Fruit fly (Drosophila melanogaster) whole organism, wandering third instar larva: Measurements from ENCODE around the gene CG6055.

Source experiments
- CG32264 ChIP-seq: fragments of 200-800 bp; sonication (Bioruptor generic); optimal IDR thresholded peaks from 2 replicates; lab custom pipeline; 2016; ENCODE audit warnings: missing biosample characterization, missing genetic modification characterization
- CG9705 ChIP-seq: fragments of 200-800 bp; sonication (Bioruptor generic); optimal IDR thresholded peaks from 2 replicates; lab custom pipeline; 2018; ENCODE audit warnings: missing biosample characterization, mild to moderate bottlenecking, missing genetic modification characterization
- CrebA ChIP-seq: fragments of 200-800 bp; sonication (Bioruptor generic); optimal IDR thresholded peaks from 2 replicates; lab custom pipeline; 2016; ENCODE audit warnings: missing biosample characterization, mild to moderate bottlenecking, missing genetic modification characterization, borderline replicate concordance
- Dfd ChIP-seq: fragments of >200 bp; optimal IDR thresholded peaks from 2 replicates; lab custom pipeline; 2017; ENCODE audit warnings: missing biosample characterization, missing genetic modification characterization
- Dif ChIP-seq: fragments of 200-275, 200-300 bp; sonication (Bioruptor generic); optimal IDR thresholded peaks from 2 replicates; lab custom pipeline; 2018; ENCODE audit warnings: missing biosample characterization, missing genetic modification characterization; ENCODE audit not compliant: partially characterized antibody
- GATAd ChIP-seq: sonication (Bioruptor generic); optimal IDR thresholded peaks from 2 replicates; lab custom pipeline; 2016; ENCODE audit warnings: missing biosample characterization, missing genetic modification characterization
- Hnf4 ChIP-seq: fragments of 200-800 bp; sonication (Bioruptor generic); optimal IDR thresholded peaks from 2 replicates; lab custom pipeline; 2016; ENCODE audit warnings: missing biosample characterization, mild to moderate bottlenecking, missing genetic modification characterization
- Hr78 ChIP-seq: fragments of >200 bp; optimal IDR thresholded peaks from 2 replicates; lab custom pipeline; 2017; ENCODE audit warnings: missing biosample characterization, missing genetic modification characterization
- Hr83 ChIP-seq: fragments of 200-300 bp; sonication (Bioruptor generic); optimal IDR thresholded peaks from 2 replicates; lab custom pipeline; 2016; ENCODE audit warnings: missing biosample characterization, mild to moderate bottlenecking, missing genetic modification characterization, moderate library complexity; ENCODE audit not compliant: poor library complexity, severe bottlenecking
- Jra ChIP-seq: sonication (Bioruptor generic); optimal IDR thresholded peaks from 2 replicates; lab custom pipeline; 2016; ENCODE audit warnings: missing biosample characterization, missing genetic modification characterization
- Mio ChIP-seq: sonication (Bioruptor generic); optimal IDR thresholded peaks from 2 replicates; lab custom pipeline; 2016; ENCODE audit warnings: missing biosample characterization, missing genetic modification characterization
- Myc ChIP-seq: fragments of >200 bp; optimal IDR thresholded peaks from 2 replicates; lab custom pipeline; 2017
- N ChIP-seq: fragments of >200 bp; optimal IDR thresholded peaks from 2 replicates; lab custom pipeline; 2018; ENCODE audit warnings: missing biosample characterization, missing external identifiers, missing genetic modification characterization
- OdsH ChIP-seq: fragments of 200-800 bp; sonication (Bioruptor generic); optimal IDR thresholded peaks from 2 replicates; lab custom pipeline; 2016; ENCODE audit warnings: missing biosample characterization, mild to moderate bottlenecking, missing genetic modification characterization
- Rel ChIP-seq, 2 experiments: fragments of 200-800 bp; sonication (Bioruptor generic) in 1 of 2; optimal IDR thresholded peaks; 2 replicates in 1 of 2; 3 replicates in 1 of 2; lab custom pipeline; 2016 to 2019; ENCODE audit warnings: mild to moderate bottlenecking in 2 of 2, missing biosample characterization in 2 of 2, missing genetic modification characterization in 2 of 2, moderate library complexity in 1 of 2
- Sp1 ChIP-seq: fragments of 200-800 bp; sonication (Bioruptor generic); optimal IDR thresholded peaks from 3 replicates; lab custom pipeline; 2019; ENCODE audit warnings: missing biosample characterization, mild to moderate bottlenecking, missing genetic modification characterization, moderate library complexity
- Vsx2 ChIP-seq: fragments of 200-300, 225-300 bp; sonication (Bioruptor generic); optimal IDR thresholded peaks from 2 replicates; lab custom pipeline; 2018; ENCODE audit warnings: missing biosample characterization, missing genetic modification characterization; ENCODE audit not compliant: partially characterized antibody
- br ChIP-seq: fragments of 200-800 bp; sonication (Bioruptor generic); optimal IDR thresholded peaks from 2 replicates; lab custom pipeline; 2016; ENCODE audit warnings: missing biosample characterization, missing genetic modification characterization
- brk ChIP-seq: fragments of 200-800 bp; sonication (Bioruptor generic); optimal IDR thresholded peaks from 2 replicates; lab custom pipeline; 2016; ENCODE audit warnings: missing biosample characterization, mild to moderate bottlenecking, missing genetic modification characterization
- dl ChIP-seq, 2 experiments: fragments of 175-275, 200-275 bp in 1 of 2; fragments of 200-275 bp in 1 of 2; sonication (Bioruptor generic); optimal IDR thresholded peaks; lab custom pipeline; 2018; ENCODE audit warnings: mild to moderate bottlenecking in 2 of 2, missing biosample characterization in 2 of 2, missing genetic modification characterization in 2 of 2, moderate library complexity in 2 of 2; ENCODE audit not compliant: partially characterized antibody in 2 of 2, insufficient read depth in 1 of 2
- dmrt93B ChIP-seq: fragments of 200-800 bp; sonication (Bioruptor generic); optimal IDR thresholded peaks from 2 replicates; lab custom pipeline; 2018; ENCODE audit warnings: missing biosample characterization, mild to moderate bottlenecking, missing genetic modification characterization
- dsf ChIP-seq: sonication (Bioruptor generic); optimal IDR thresholded peaks from 2 replicates; lab custom pipeline; 2016; ENCODE audit warnings: missing biosample characterization, missing genetic modification characterization, borderline replicate concordance
- ey ChIP-seq: fragments of 200-800 bp; sonication (Bioruptor generic); optimal IDR thresholded peaks from 2 replicates; lab custom pipeline; 2016; ENCODE audit warnings: missing biosample characterization, missing genetic modification characterization
- foxo ChIP-seq, 2 experiments: fragments of 200-800 bp; sonication (Bioruptor generic); optimal IDR thresholded peaks; 2 replicates in 1 of 2; 3 replicates in 1 of 2; lab custom pipeline; 2016 to 2017; ENCODE audit warnings: missing biosample characterization in 2 of 2, missing genetic modification characterization in 2 of 2
- fru ChIP-seq: fragments of 200-800 bp; sonication (Bioruptor generic); optimal IDR thresholded peaks from 3 replicates; lab custom pipeline; 2016; ENCODE audit warnings: missing biosample characterization, mild to moderate bottlenecking, missing genetic modification characterization
- h ChIP-seq: fragments of 200-800 bp; sonication (Bioruptor generic); optimal IDR thresholded peaks from 3 replicates; lab custom pipeline; 2016; ENCODE audit warnings: missing biosample characterization, mild to moderate bottlenecking, missing genetic modification characterization
- jim ChIP-seq: fragments of 175-275, 200-325 bp; sonication (Bioruptor generic); optimal IDR thresholded peaks from 2 replicates; lab custom pipeline; 2016; ENCODE audit warnings: missing biosample characterization, mild to moderate bottlenecking, missing genetic modification characterization
- lola ChIP-seq: fragments of >200 bp; optimal IDR thresholded peaks from 2 replicates; lab custom pipeline; 2017; ENCODE audit warnings: missing biosample characterization, missing genetic modification characterization
- pan ChIP-seq: fragments of >200 bp; optimal IDR thresholded peaks from 2 replicates; lab custom pipeline; 2017
- sage ChIP-seq: fragments of 200-800 bp; sonication (Bioruptor generic); optimal IDR thresholded peaks from 2 replicates; lab custom pipeline; 2016; ENCODE audit warnings: missing biosample characterization, mild to moderate bottlenecking, missing genetic modification characterization
- sv ChIP-seq: fragments of 200-800 bp; sonication (Bioruptor generic); optimal IDR thresholded peaks from 3 replicates; lab custom pipeline; 2016; ENCODE audit warnings: missing biosample characterization, missing genetic modification characterization
- woc ChIP-seq: sonication (Bioruptor generic); optimal IDR thresholded peaks from 2 replicates; lab custom pipeline; 2016; ENCODE audit warnings: missing biosample characterization, mild to moderate bottlenecking, missing genetic modification characterization

Gene CG6055

dm6 chr2L:7427067-7427785, 39.1 kb upstream of the CG6055 start:
- TF ChIP-seq lola, result no peak
- no peak for TF ChIP-seq Jra
- TF ChIP-seq fru (GFP tag; lab: Kevin White, UChicago), result no peak
- TF ChIP-seq jim (GFP tag; lab: Kevin White, UChicago), result no peak
- no peak for TF ChIP-seq GATAd (GFP tag; lab: Kevin White, UChicago)
- TF ChIP-seq N (GFP tag; lab: Kevin White, UChicago), result no peak

dm6 chr2L:7427786-7428137, 38.6 kb upstream of the CG6055 start:
- TF ChIP-seq lola (no peak), Myc (lab: Kevin White, UChicago) (no peak), jim (GFP tag; lab: Kevin White, UChicago) (no peak), woc (GFP tag; lab: Kevin White, UChicago) (no peak), N (GFP tag; lab: Kevin White, UChicago) (no peak), ey (GFP tag; lab: Kevin White, UChicago) (no peak), dmrt93B (GFP tag; lab: Kevin White, UChicago) (no peak), GATAd (GFP tag; lab: Kevin White, UChicago) (no peak), CG32264 (GFP tag; lab: Kevin White, UChicago) (no peak), foxo (GFP tag; optimal IDR thresholded peaks at IDR 0.05; lab: Kevin White, UChicago) (no peak), Sp1 (no peak), Hnf4 (GFP tag; lab: Kevin White, UChicago) (no peak), fru (GFP tag; lab: Kevin White, UChicago) (no peak)

dm6 chr2L:7430313-7430712, 36.0 kb upstream of the CG6055 start:
- TF ChIP-seq Sp1 (no peak), OdsH (no peak), lola (no peak), Dif (no peak), GATAd (GFP tag; lab: Kevin White, UChicago) (no peak)

- TF ChIP-seq Dfd (GFP tag; lab: Kevin White, UChicago) (no peak), Hr83 (GFP tag; lab: Kevin White, UChicago) (no peak), Dif (no peak), h (GFP tag; lab: Kevin White, UChicago) (no peak), CG32264 (GFP tag; lab: Kevin White, UChicago) (no peak), woc (GFP tag; lab: Kevin White, UChicago) (no peak), CrebA (GFP tag; lab: Kevin White, UChicago) (no peak), Hr78 (GFP tag; lab: Kevin White, UChicago) (no peak), brk (GFP tag; lab: Kevin White, UChicago) (no peak), Mio (GFP tag; lab: Kevin White, UChicago) (no peak), CG9705 (GFP tag; lab: Kevin White, UChicago) (no peak), foxo (GFP tag; optimal IDR thresholded peaks at IDR 0.05; lab: Kevin White, UChicago) (no peak), sage (no peak), lola (no peak), pan (lab: Kevin White, UChicago) (no peak)
Observed at dm6 chr2L:7431861-7432601, 34.3 kb upstream of the CG6055 start.

dm6 chr2L:7433337-7433956, 32.9 kb upstream of the CG6055 start, which contains the start of gene CG5958:
Gene CG5958, minus strand, starts transcription at chr2L:7433516.
- TF ChIP-seq sv, result no peak
- TF ChIP-seq dsf (GFP tag; lab: Kevin White, UChicago), result no peak
- TF ChIP-seq Sp1, result no peak
- no peak for TF ChIP-seq woc (GFP tag; lab: Kevin White, UChicago)
- no peak for TF ChIP-seq Mio (GFP tag; lab: Kevin White, UChicago)
- TF ChIP-seq dmrt93B (GFP tag; lab: Kevin White, UChicago), result no peak
- peak; percentile 13 for TF ChIP-seq sage
- TF ChIP-seq CrebA (GFP tag; lab: Kevin White, UChicago), result peak; percentile 46
- no peak for TF ChIP-seq Hr78 (GFP tag; lab: Kevin White, UChicago)
- TF ChIP-seq dl (GFP tag; optimal IDR thresholded peaks at IDR 0.05; lab: Kevin White, UChicago; ENCODE audit: insufficient read depth in 1 of 2, partially characterized antibody in 2 of 2), result no peak
- no peak for TF ChIP-seq Jra
- TF ChIP-seq Vsx2, result no peak
- TF ChIP-seq Hnf4 (GFP tag; lab: Kevin White, UChicago), result peak; percentile 52
- TF ChIP-seq h (GFP tag; lab: Kevin White, UChicago), result peak; percentile 19
- TF ChIP-seq fru (GFP tag; lab: Kevin White, UChicago), result no peak
- no peak for TF ChIP-seq Rel (GFP tag; optimal IDR thresholded peaks at IDR 0.05; lab: Kevin White, UChicago)
- peak; percentile 44 for TF ChIP-seq Rel (tag; optimal IDR thresholded peaks at IDR 0.05; lab: Kevin White, UChicago)
- TF ChIP-seq br (GFP tag; lab: Kevin White, UChicago), result peak; percentile 8
- no peak for TF ChIP-seq OdsH
- TF ChIP-seq, all 38 proteins: peak for 6
